Fruit fly (Drosophila melanogaster) whole organism, embryonic: ENCODE data around the gene CG3008.

ENCODE experiments used
- CG6791 ChIP-seq: fragments of 200-800 bp; sonication (Bioruptor generic); IDR thresholded peaks from 3 replicates; pipeline ENCODE4 v1.3.6; 2022; ENCODE audit warnings: missing biosample characterization, missing genetic modification characterization; ENCODE audit not compliant: partially characterized antibody
- HLHmδ ChIP-seq: fragments of 200-800 bp; sonication (Bioruptor generic); optimal IDR thresholded peaks from 2 replicates; lab custom pipeline; 2018; ENCODE audit warnings: missing biosample characterization, mild to moderate bottlenecking, missing genetic modification characterization, moderate library complexity
- crc ChIP-seq: fragments of 200-800 bp; sonication (Bioruptor generic); optimal IDR thresholded peaks from 2 replicates; lab custom pipeline; 2016; ENCODE audit warnings: missing biosample characterization, missing genetic modification characterization
- gcm ChIP-seq: fragments of 200-800 bp; sonication (Bioruptor generic); optimal IDR thresholded peaks from 2 replicates; lab custom pipeline; 2019; ENCODE audit warnings: missing biosample characterization, mild to moderate bottlenecking, missing genetic modification characterization, moderate library complexity
- h ChIP-seq: fragments of >200 bp; optimal IDR thresholded peaks from 2 replicates; lab custom pipeline; 2017
- pzg ChIP-seq: fragments of 200-800 bp; sonication (Bioruptor generic); optimal IDR thresholded peaks from 3 replicates; lab custom pipeline; 2018; ENCODE audit warnings: missing biosample characterization, mild to moderate bottlenecking, missing genetic modification characterization, moderate library complexity
- sima ChIP-seq: fragments of 200-800 bp; sonication (Bioruptor generic); optimal IDR thresholded peaks from 2 replicates; lab custom pipeline; 2016; ENCODE audit warnings: missing biosample characterization, missing genetic modification characterization

DNA sequence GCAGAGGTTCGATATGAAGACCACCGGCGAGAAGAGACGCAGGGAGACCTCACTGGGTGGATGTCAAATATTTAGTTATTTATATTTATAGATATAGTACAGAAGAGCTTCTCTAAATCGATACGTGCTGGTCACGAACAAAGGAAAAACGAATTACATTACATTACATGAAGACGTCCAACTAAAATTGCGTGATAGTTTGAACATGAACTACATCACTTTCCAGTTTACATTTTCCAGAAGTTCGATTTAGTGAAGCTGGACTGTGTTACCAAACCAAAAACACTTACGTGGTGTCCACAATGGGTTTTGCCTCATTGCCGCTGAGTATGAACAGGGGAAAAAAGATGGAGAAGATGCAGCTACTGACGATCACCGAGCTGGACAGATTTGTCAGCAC lies 46.9 kb upstream of the CG3008 start:
- TF ChIP-seq sima (GFP tag; lab: Kevin White, UChicago) (no peak), CG6791 (no peak), HLHmδ (no peak), h (lab: Kevin White, UChicago) (no peak), crc (GFP tag; lab: Kevin White, UChicago) (no peak), gcm (GFP tag; lab: Kevin White, UChicago) (no peak), pzg (GFP tag; lab: Kevin White, UChicago) (no peak)
